Worm (Caenorhabditis elegans) whole organism, young adult: ENCODE measurements around the gene dis-3.

Source experiments
- B0035.1 ChIP-seq: sonication (generic microtip); optimal IDR thresholded peaks from 2 replicates; lab custom pipeline; 2016; ENCODE audit warnings: missing genetic modification characterization, mild to moderate bottlenecking, missing compliant biosample characterization, missing genotype, missing genetic modification reagents
- C06A6.2 ChIP-seq: fragments of 200-800 bp; sonication (Bioruptor generic); conservative IDR thresholded peaks from 2 replicates; pipeline ENCODE4 v1.3.6; 2022; ENCODE audit warnings: missing genetic modification characterization, missing compliant biosample characterization
- C17E4.6 ChIP-seq: fragments of 200-800 bp; sonication (Bioruptor generic); IDR thresholded peaks from 2 replicates; pipeline ENCODE4 v1.3.6; 2022; ENCODE audit warnings: missing genetic modification reagents, missing genetic modification characterization, missing compliant biosample characterization
- F22D6.2 ChIP-seq: sonication (generic microtip); optimal IDR thresholded peaks from 2 replicates; lab custom pipeline; 2016; ENCODE audit warnings: mild to moderate bottlenecking, missing genetic modification characterization, missing compliant biosample characterization
- F23B12.7 ChIP-seq: sonication (generic microtip); optimal IDR thresholded peaks from 2 replicates; lab custom pipeline; 2017; ENCODE audit warnings: missing genetic modification characterization, mild to moderate bottlenecking, missing compliant biosample characterization, antibody characterized with exemption, moderate library complexity; ENCODE audit not compliant: insufficient read depth
- F33H1.4 ChIP-seq: fragments of 200-800 bp; sonication (Bioruptor generic); IDR thresholded peaks from 2 replicates; pipeline ENCODE4 v1.3.6; 2022; ENCODE audit warnings: missing genetic modification reagents, missing genetic modification characterization, missing compliant biosample characterization
- F37B4.10 ChIP-seq: fragments of 200-800 bp; sonication (Bioruptor generic); IDR thresholded peaks from 2 replicates; pipeline ENCODE4 v1.3.6; 2022; ENCODE audit warnings: missing genetic modification characterization, missing compliant biosample characterization
- F39B2.1 ChIP-seq: fragments of 200-800 bp; sonication (Bioruptor generic); IDR thresholded peaks from 2 replicates; pipeline ENCODE4 v1.3.6; 2022; ENCODE audit warnings: missing genetic modification reagents, missing genetic modification characterization, missing compliant biosample characterization
- F49E8.2 ChIP-seq: sonication (generic microtip); optimal IDR thresholded peaks from 3 replicates; lab custom pipeline; 2017; ENCODE audit warnings: missing genetic modification characterization, mild to moderate bottlenecking, missing compliant biosample characterization, antibody characterized with exemption, moderate library complexity; ENCODE audit not compliant: insufficient read depth
- F52B5.7 ChIP-seq: sonication (generic microtip); optimal IDR thresholded peaks from 2 replicates; lab custom pipeline; 2016; ENCODE audit warnings: mild to moderate bottlenecking, missing genetic modification characterization, missing compliant biosample characterization
- F57C9.4 ChIP-seq: sonication (generic microtip); optimal IDR thresholded peaks from 2 replicates; lab custom pipeline; 2017; ENCODE audit warnings: mild to moderate bottlenecking, missing genetic modification characterization, missing compliant biosample characterization
- K12H6.12 ChIP-seq: fragments of 200-800 bp; sonication (Bioruptor generic); optimal IDR thresholded peaks from 2 replicates; lab custom pipeline; 2018; ENCODE audit warnings: mild to moderate bottlenecking, missing genetic modification characterization, missing compliant biosample characterization
- T07F8.4 ChIP-seq: sonication (generic microtip); optimal IDR thresholded peaks from 2 replicates; lab custom pipeline; 2016; ENCODE audit warnings: mild to moderate bottlenecking, missing genetic modification characterization, moderate library complexity, missing compliant biosample characterization
- Y53F4B.3 ChIP-seq: fragments of 200-800 bp; sonication (Bioruptor generic); IDR thresholded peaks from 2 replicates; pipeline ENCODE4 v1.3.6; 2022; ENCODE audit warnings: missing genetic modification reagents, missing genetic modification characterization, missing compliant biosample characterization
- Y53G8AR.9 ChIP-seq: fragments of 200-800 bp; sonication (Bioruptor generic); conservative IDR thresholded peaks from 2 replicates; pipeline ENCODE4 v1.3.6; 2022; ENCODE audit warnings: missing genetic modification reagents, missing genetic modification characterization, missing compliant biosample characterization
- Y56A3A.18 ChIP-seq: fragments of 200-800 bp; sonication (Bioruptor generic); IDR thresholded peaks from 2 replicates; pipeline ENCODE4 v1.3.6; 2022; ENCODE audit warnings: missing genetic modification reagents, missing genetic modification characterization, missing compliant biosample characterization
- Y79H2A.3 ChIP-seq: fragments of 200-800 bp; sonication (Bioruptor generic); conservative IDR thresholded peaks from 2 replicates; pipeline ENCODE4 v1.3.6; 2022; ENCODE audit warnings: missing genetic modification reagents, missing genetic modification characterization, missing compliant biosample characterization
- Y95B8A.8 ChIP-seq: fragments of 200-800 bp; sonication (Bioruptor generic); IDR thresholded peaks from 2 replicates; pipeline ENCODE4 v1.3.6; 2022; ENCODE audit warnings: missing genetic modification reagents, missing genetic modification characterization, missing compliant biosample characterization
- ama-1 ChIP-seq, 3 experiments: fragments of 150-350 bp in 1 of 3; sonication (generic microtip) in 2 of 3; optimal IDR thresholded peaks; 2 replicates each; lab custom pipeline; 2014 to 2018; ENCODE audit warnings: missing biosample characterization in 2 of 3, missing genetic modification characterization in 2 of 3, missing genetic modification reagents in 2 of 3
- aptf-2 ChIP-seq: fragments of 200-800 bp; sonication (Bioruptor generic); conservative IDR thresholded peaks from 2 replicates; pipeline ENCODE4 v1.3.6; 2022; ENCODE audit warnings: missing genetic modification reagents, missing genetic modification characterization, missing compliant biosample characterization
- ceh-27 ChIP-seq: fragments of 200-800 bp; sonication (Bioruptor generic); optimal IDR thresholded peaks from 2 replicates; lab custom pipeline; 2018; ENCODE audit warnings: mild to moderate bottlenecking, missing genetic modification characterization, moderate library complexity, missing compliant biosample characterization
- ceh-91 ChIP-seq: fragments of 200-800 bp; sonication (Bioruptor generic); IDR thresholded peaks from 2 replicates; pipeline ENCODE4 v1.3.6; 2022; ENCODE audit warnings: missing genetic modification reagents, missing genetic modification characterization, missing compliant biosample characterization
- die-1 ChIP-seq: sonication (generic microtip); optimal IDR thresholded peaks from 2 replicates; lab custom pipeline; 2016; ENCODE audit warnings: missing genotype, mild to moderate bottlenecking, missing genetic modification characterization, missing compliant biosample characterization
- dox-1 ChIP-seq: fragments of 200-800 bp; sonication (Bioruptor generic); IDR thresholded peaks from 2 replicates; pipeline ENCODE4 v1.3.6; 2022; ENCODE audit warnings: missing genetic modification reagents, missing genetic modification characterization, missing compliant biosample characterization
- dpl-1 ChIP-seq: fragments of 150-350 bp; optimal IDR thresholded peaks from 2 replicates; lab custom pipeline; 2014; ENCODE audit warnings: missing biosample characterization, missing genetic modification reagents, missing genetic modification characterization
- egrh-3 ChIP-seq: fragments of 200-800 bp; sonication (Bioruptor generic); IDR thresholded peaks from 2 replicates; pipeline ENCODE4 v1.3.6; 2022; ENCODE audit warnings: missing genetic modification reagents, missing genetic modification characterization, missing compliant biosample characterization
- ekl-4 ChIP-seq: fragments of 200-800 bp; sonication (Bioruptor generic); IDR thresholded peaks from 2 replicates; pipeline ENCODE4 v1.3.6; 2022; ENCODE audit warnings: missing genetic modification reagents, missing genetic modification characterization, missing compliant biosample characterization
- ets-4 ChIP-seq: fragments of 200-800 bp; sonication (Bioruptor generic); optimal IDR thresholded peaks from 2 replicates; lab custom pipeline; 2018; ENCODE audit warnings: mild to moderate bottlenecking, missing genetic modification characterization, missing compliant biosample characterization
- hsf-1 ChIP-seq: fragments of 200-800 bp; sonication (Bioruptor generic); IDR thresholded peaks from 2 replicates; pipeline ENCODE4 v1.3.6; 2022; ENCODE audit warnings: missing genetic modification reagents, missing genetic modification characterization, missing compliant biosample characterization
- let-526 ChIP-seq: fragments of 200-800 bp; sonication (Bioruptor generic); IDR thresholded peaks from 2 replicates; pipeline ENCODE4 v1.3.6; 2022; ENCODE audit warnings: missing genetic modification reagents, missing genetic modification characterization, missing compliant biosample characterization
- lin-54 ChIP-seq: fragments of 200-800 bp; sonication (Bioruptor generic); optimal IDR thresholded peaks from 2 replicates; lab custom pipeline; 2018; ENCODE audit warnings: mild to moderate bottlenecking, missing genetic modification characterization, missing compliant biosample characterization
- madf-10 ChIP-seq: sonication (generic microtip); optimal IDR thresholded peaks from 2 replicates; lab custom pipeline; 2016; ENCODE audit warnings: mild to moderate bottlenecking, missing genetic modification characterization, missing compliant biosample characterization
- madf-8 ChIP-seq: fragments of 200-800 bp; sonication (Bioruptor generic); conservative IDR thresholded peaks from 2 replicates; pipeline ENCODE4 v1.3.6; 2022; ENCODE audit warnings: missing genetic modification reagents, missing genetic modification characterization, missing compliant biosample characterization
- mel-28 ChIP-seq: sonication (generic microtip); optimal IDR thresholded peaks from 2 replicates; lab custom pipeline; 2016; ENCODE audit warnings: borderline replicate concordance, mild to moderate bottlenecking, missing genetic modification characterization, missing compliant biosample characterization
- nhr-27 ChIP-seq: fragments of 200-800 bp; sonication (Bioruptor generic); optimal IDR thresholded peaks from 2 replicates; lab custom pipeline; 2018; ENCODE audit warnings: mild to moderate bottlenecking, missing genetic modification characterization, moderate library complexity, missing compliant biosample characterization
- nhr-90 ChIP-seq: sonication (generic microtip); optimal IDR thresholded peaks from 2 replicates; lab custom pipeline; 2016; ENCODE audit warnings: missing genotype, mild to moderate bottlenecking, missing genetic modification characterization, missing compliant biosample characterization
- pha-4 ChIP-seq: fragments of 150-350 bp; sonication (generic microtip); optimal IDR thresholded peaks from 2 replicates; lab custom pipeline; 2014; ENCODE audit warnings: missing biosample characterization, missing genetic modification reagents, missing genetic modification characterization
- sdz-38 ChIP-seq: sonication (generic microtip); optimal IDR thresholded peaks from 2 replicates; lab custom pipeline; 2016; ENCODE audit warnings: missing genotype, missing genetic modification characterization, missing compliant biosample characterization
- sea-2 ChIP-seq: fragments of 200-800 bp; sonication (Bioruptor generic); IDR thresholded peaks from 2 replicates; pipeline ENCODE4 v1.3.6; 2022; ENCODE audit warnings: missing genetic modification characterization, missing compliant biosample characterization
- snpc-3.4 ChIP-seq: sonication (generic microtip); optimal IDR thresholded peaks from 2 replicates; lab custom pipeline; 2017; ENCODE audit warnings: missing genetic modification characterization, mild to moderate bottlenecking, missing compliant biosample characterization, antibody characterized with exemption, moderate library complexity, missing genotype, missing genetic modification reagents
- snpc-4 ChIP-seq, 5 experiments: fragments of 150-350 bp in 1 of 5; sonication (generic microtip) in 4 of 5; optimal IDR thresholded peaks; 2 replicates each; lab custom pipeline; 2014 to 2018; ENCODE audit warnings: missing genetic modification characterization in 5 of 5, missing biosample characterization in 3 of 5, antibody characterized with exemption in 2 of 5, mild to moderate bottlenecking in 2 of 5, missing compliant biosample characterization in 2 of 5, missing genotype in 2 of 5, moderate library complexity in 2 of 5, missing genetic modification reagents in 1 of 5
- somi-1 ChIP-seq: fragments of 200-800 bp; sonication (Bioruptor generic); optimal IDR thresholded peaks from 2 replicates; lab custom pipeline; 2018; ENCODE audit warnings: mild to moderate bottlenecking, missing genetic modification characterization, missing compliant biosample characterization
- sptf-2 ChIP-seq: fragments of 200-800 bp; sonication (Bioruptor generic); optimal IDR thresholded peaks from 2 replicates; lab custom pipeline; 2018; ENCODE audit warnings: mild to moderate bottlenecking, missing genetic modification characterization, missing compliant biosample characterization
- tbp1 ChIP-seq: fragments of 200-800 bp; sonication (Bioruptor generic); optimal IDR thresholded peaks from 2 replicates; lab custom pipeline; 2018; ENCODE audit warnings: mild to moderate bottlenecking, missing genetic modification characterization, missing compliant biosample characterization
- tbx-9 ChIP-seq: sonication (generic microtip); optimal IDR thresholded peaks from 2 replicates; lab custom pipeline; 2016; ENCODE audit warnings: borderline replicate concordance, missing genetic modification characterization, inconsistent platforms, missing compliant biosample characterization
- ztf-26 ChIP-seq: sonication (generic microtip); optimal IDR thresholded peaks from 2 replicates; lab custom pipeline; 2017; ENCODE audit warnings: missing genetic modification characterization, missing compliant biosample characterization
- ztf-28 ChIP-seq: fragments of 200-800 bp; sonication (Bioruptor generic); IDR thresholded peaks from 2 replicates; pipeline ENCODE4 v1.3.6; 2022; ENCODE audit warnings: missing genetic modification reagents, missing genetic modification characterization, missing compliant biosample characterization

The dis-3 gene

ce11 chrIV:10085401-10086187, 11.4 kb upstream of the dis-3 start, which contains the start of the genes col-2 and ndc-80 (continued):
- TF ChIP-seq somi-1 (no peak), nhr-27 (tag; lab: Kevin White, UChicago) (no peak), ets-4 (GFP tag; lab: Kevin White, UChicago) (no peak), dox-1 (GFP tag; lab: Robert Waterston, UW) (peak; percentile 56), F49E8.2 (tag; lab: Kevin White, UChicago) (peak; percentile 37), sea-2 (GFP tag; lab: Robert Waterston, UW) (no peak), K12H6.12 (no peak), egrh-3 (GFP tag; lab: Robert Waterston, UW) (no peak), F22D6.2 (tag; lab: Kevin White, UChicago) (no peak), B0035.1 (tag; lab: Kevin White, UChicago) (no peak), ceh-27 (peak; percentile 44), snpc-4 (GFP tag; optimal IDR thresholded peaks at IDR 0.05; lab: Kevin White, UChicago) (no peak), snpc-4 (tag; optimal IDR thresholded peaks at IDR 0.05; lab: Kevin White, UChicago) (peak in 2 of 4 experiments; percentile 26 to 46), C06A6.2 (GFP tag; lab: Robert Waterston, UW) (no peak), tbx-9 (tag; lab: Kevin White, UChicago) (no peak), madf-8 (peak; percentile 38), F37B4.10 (no peak), F23B12.7 (tag; lab: Kevin White, UChicago) (peak; percentile 91), Y95B8A.8 (no peak), aptf-2 (no peak), hsf-1 (GFP tag; lab: Robert Waterston, UW) (no peak), snpc-3.4 (peak; percentile 55), T07F8.4 (tag; lab: Kevin White, UChicago) (no peak), F52B5.7 (tag; lab: Kevin White, UChicago) (no peak), Y79H2A.3 (no peak), madf-10 (no peak), let-526 (no peak), lin-54 (peak; percentile 78), ceh-91 (no peak), pha-4 (tag; lab: Kevin White, UChicago) (peak; percentile 12), sdz-38 (tag; lab: Kevin White, UChicago) (no peak), ekl-4 (GFP tag; lab: Robert Waterston, UW) (no peak), F33H1.4 (GFP tag; lab: Robert Waterston, UW) (no peak), dpl-1 (GFP tag; lab: Kevin White, UChicago) (peak; percentile 68), die-1 (tag; lab: Kevin White, UChicago) (no peak), Y53F4B.3 (GFP tag; lab: Robert Waterston, UW) (no peak), Y53G8AR.9 (GFP tag; lab: Robert Waterston, UW) (no peak), ztf-26 (no peak), nhr-90 (tag; lab: Kevin White, UChicago) (no peak), tbp1 (GFP tag; lab: Kevin White, UChicago) (peak; percentile 23), sptf-2 (GFP tag; lab: Kevin White, UChicago) (no peak), Y56A3A.18 (no peak), mel-28 (tag; lab: Kevin White, UChicago) (no peak), F57C9.4 (no peak), ama-1 (optimal IDR thresholded peaks at IDR 0.05; lab: Kevin White, UChicago) (no peak), ama-1 (GFP tag; optimal IDR thresholded peaks at IDR 0.05; lab: Kevin White, UChicago) (no peak), C17E4.6 (GFP tag; lab: Robert Waterston, UW) (no peak), ztf-28 (GFP tag; lab: Robert Waterston, UW) (no peak), F39B2.1 (GFP tag; lab: Robert Waterston, UW) (no peak)
